Worm (Caenorhabditis elegans) whole organism, L4 larva: Measurements from ENCODE around the gene rnp-7.

Experiments used
- F10B5.3 ChIP-seq: sonication (generic microtip); optimal IDR thresholded peaks from 2 replicates; lab custom pipeline; 2016; ENCODE audit warnings: mild to moderate bottlenecking, missing genetic modification characterization, missing compliant biosample characterization
- F37D6.2 ChIP-seq: sonication (generic microtip); optimal IDR thresholded peaks from 2 replicates; lab custom pipeline; 2016; ENCODE audit warnings: mild to moderate bottlenecking, missing genetic modification characterization, missing compliant biosample characterization
- F44E2.7 ChIP-seq: fragments of 200-800 bp; sonication (Bioruptor generic); IDR thresholded peaks from 2 replicates; pipeline ENCODE4 v2.1.2; 2022; ENCODE audit warnings: missing genetic modification characterization, missing compliant biosample characterization
- F49E8.2 ChIP-seq: sonication (generic microtip); optimal IDR thresholded peaks from 2 replicates; lab custom pipeline; 2016; ENCODE audit warnings: missing compliant biosample characterization, mild to moderate bottlenecking, missing genetic modification characterization, borderline replicate concordance
- R02D3.7 ChIP-seq: fragments of 150-350 bp; sonication (generic microtip); optimal IDR thresholded peaks from 3 replicates; lab custom pipeline; 2014; ENCODE audit warnings: missing biosample characterization, missing genetic modification characterization
- Y48G9A.11 ChIP-seq: fragments of 200-800 bp; sonication (Bioruptor generic); IDR thresholded peaks from 2 replicates; pipeline ENCODE4 v1.3.6; 2022; ENCODE audit warnings: missing genetic modification reagents, missing genetic modification characterization, missing compliant biosample characterization
- Y5F2A.4 ChIP-seq: fragments of 200-800 bp; sonication (Bioruptor generic); optimal IDR thresholded peaks from 2 replicates; lab custom pipeline; 2018; ENCODE audit warnings: mild to moderate bottlenecking, missing genetic modification characterization, missing compliant biosample characterization
- ZK337.2 ChIP-seq: fragments of 200-800 bp; sonication (Bioruptor generic); IDR thresholded peaks from 2 replicates; pipeline ENCODE4 v1.3.6; 2022; ENCODE audit warnings: missing genetic modification reagents, missing genetic modification characterization, missing compliant biosample characterization
- aha-1 ChIP-seq: fragments of 150-350 bp; peaks from one replicate; lab custom pipeline; 2014; ENCODE audit warnings: missing biosample characterization, missing genetic modification characterization
- ama-1 ChIP-seq: fragments of 150-350 bp; optimal IDR thresholded peaks from 2 replicates; lab custom pipeline; 2014; ENCODE audit warnings: inconsistent platforms, mixed read lengths
- arid-1 ChIP-seq: fragments of 200-800 bp; sonication (Bioruptor generic); conservative IDR thresholded peaks from 2 replicates; pipeline ENCODE4 v1.3.6; 2022; ENCODE audit warnings: missing genetic modification reagents, missing genetic modification characterization, missing compliant biosample characterization
- ceh-28 ChIP-seq: fragments of 150-350 bp; optimal IDR thresholded peaks from 2 replicates; lab custom pipeline; 2014; ENCODE audit warnings: missing biosample characterization, missing genetic modification reagents, missing genetic modification characterization
- ceh-32 ChIP-seq: sonication (generic microtip); optimal IDR thresholded peaks from 2 replicates; lab custom pipeline; 2016; ENCODE audit warnings: mild to moderate bottlenecking, missing genetic modification characterization, missing compliant biosample characterization; ENCODE audit not compliant: poor library complexity
- ceh-44 ChIP-seq: fragments of 200-800 bp; sonication (Bioruptor generic); IDR thresholded peaks from 2 replicates; pipeline ENCODE4 v1.3.6; 2022; ENCODE audit warnings: missing genetic modification reagents, missing genetic modification characterization, missing compliant biosample characterization
- dmd-8 ChIP-seq: fragments of 200-800 bp; sonication (Bioruptor generic); IDR thresholded peaks from 2 replicates; pipeline ENCODE4 v1.3.6; 2022; ENCODE audit warnings: missing genetic modification characterization, missing compliant biosample characterization
- dve-1 ChIP-seq: sonication (generic microtip); optimal IDR thresholded peaks from 2 replicates; lab custom pipeline; 2017; ENCODE audit warnings: antibody characterized with exemption, mild to moderate bottlenecking, missing genetic modification characterization, missing compliant biosample characterization; ENCODE audit not compliant: insufficient read depth
- fos-1 ChIP-seq: fragments of 150-350 bp; optimal IDR thresholded peaks from 2 replicates; lab custom pipeline; 2014; ENCODE audit warnings: missing biosample characterization, missing genetic modification characterization
- hif-1 ChIP-seq, 2 experiments: sonication (generic microtip); optimal IDR thresholded peaks; 2 replicates each; lab custom pipeline; 2016 to 2017; ENCODE audit warnings: missing compliant biosample characterization in 2 of 2, missing genetic modification characterization in 2 of 2, missing genetic modification reagents in 2 of 2, missing genotype in 2 of 2, mild to moderate bottlenecking in 1 of 2
- hlh-11 ChIP-seq: fragments of 200-800 bp; sonication (Bioruptor generic); optimal IDR thresholded peaks from 2 replicates; lab custom pipeline; 2018; ENCODE audit warnings: mild to moderate bottlenecking, missing genetic modification characterization, missing compliant biosample characterization
- lin-13 ChIP-seq: fragments of 150-350 bp; optimal IDR thresholded peaks from 2 replicates; lab custom pipeline; 2014; ENCODE audit warnings: missing biosample characterization, missing genetic modification reagents, missing genetic modification characterization
- lin-15B ChIP-seq: fragments of 150-350 bp; sonication (generic microtip); optimal IDR thresholded peaks from 3 replicates; lab custom pipeline; 2014; ENCODE audit warnings: missing biosample characterization, missing genetic modification characterization
- lin-29 ChIP-seq: fragments of 200-800 bp; sonication (Bioruptor generic); IDR thresholded peaks from 2 replicates; pipeline ENCODE4 v1.3.6; 2022; ENCODE audit warnings: missing genetic modification reagents, missing genetic modification characterization, missing compliant biosample characterization
- lin-38 ChIP-seq: fragments of 200-800 bp; sonication (Bioruptor generic); IDR thresholded peaks from 2 replicates; pipeline ENCODE4 v1.3.6; 2022; ENCODE audit warnings: missing genetic modification reagents, missing genetic modification characterization, missing compliant biosample characterization
- lin-39 ChIP-seq: fragments of 150-350 bp; optimal IDR thresholded peaks from 2 replicates; lab custom pipeline; 2014; ENCODE audit warnings: missing biosample characterization, missing genetic modification reagents, missing genetic modification characterization
- madf-9 ChIP-seq: fragments of 200-800 bp; sonication (Bioruptor generic); conservative IDR thresholded peaks from 2 replicates; pipeline ENCODE4 v1.3.6; 2022; ENCODE audit warnings: missing genetic modification reagents, missing genetic modification characterization, missing compliant biosample characterization
- mes-2 ChIP-seq: sonication (generic microtip); optimal IDR thresholded peaks from 2 replicates; lab custom pipeline; 2016; ENCODE audit warnings: missing genotype, mild to moderate bottlenecking, missing genetic modification characterization, missing compliant biosample characterization; ENCODE audit not compliant: poor library complexity, severe bottlenecking
- mxl-2 ChIP-seq: fragments of 200-800 bp; sonication (Bioruptor generic); conservative IDR thresholded peaks from 2 replicates; pipeline ENCODE4 v1.3.6; 2022; ENCODE audit warnings: missing genetic modification reagents, missing genetic modification characterization, missing compliant biosample characterization
- nhr-111 ChIP-seq: fragments of 200-800 bp; sonication (Bioruptor generic); optimal IDR thresholded peaks from 2 replicates; lab custom pipeline; 2018; ENCODE audit warnings: mild to moderate bottlenecking, missing genetic modification characterization, missing compliant biosample characterization
- nhr-25 ChIP-seq: sonication (generic microtip); optimal IDR thresholded peaks from 2 replicates; lab custom pipeline; 2017; ENCODE audit warnings: missing genetic modification characterization, mild to moderate bottlenecking, missing compliant biosample characterization, antibody characterized with exemption, moderate library complexity, borderline replicate concordance; ENCODE audit not compliant: insufficient read depth
- nhr-41 ChIP-seq: fragments of 200-800 bp; sonication (Bioruptor generic); IDR thresholded peaks from 2 replicates; pipeline ENCODE4 v1.3.6; 2022; ENCODE audit warnings: missing genetic modification reagents, missing genetic modification characterization, missing compliant biosample characterization
- nhr-6 ChIP-seq: fragments of 150-350 bp; optimal IDR thresholded peaks from 2 replicates; lab custom pipeline; 2014; ENCODE audit warnings: missing biosample characterization, missing genetic modification characterization
- nhr-76 ChIP-seq: fragments of 150-350 bp; optimal IDR thresholded peaks from 2 replicates; lab custom pipeline; 2014; ENCODE audit warnings: missing biosample characterization, missing genetic modification characterization
- nhr-77 ChIP-seq: fragments of 150-350 bp; optimal IDR thresholded peaks from 2 replicates; lab custom pipeline; 2014; ENCODE audit warnings: missing biosample characterization, missing genetic modification characterization
- pqm-1 ChIP-seq: sonication (generic microtip); optimal IDR thresholded peaks from 2 replicates; lab custom pipeline; 2017; ENCODE audit warnings: missing biosample characterization, missing genetic modification characterization
- saeg-2 ChIP-seq: fragments of 200-800 bp; sonication (Bioruptor generic); IDR thresholded peaks from 2 replicates; pipeline ENCODE4 v1.3.6; 2022; ENCODE audit warnings: missing genetic modification reagents, missing genetic modification characterization, missing compliant biosample characterization
- snpc-1.2 ChIP-seq: fragments of 200-800 bp; sonication (Bioruptor generic); IDR thresholded peaks from 2 replicates; pipeline ENCODE4 v1.3.6; 2022; ENCODE audit warnings: missing genetic modification reagents, missing genetic modification characterization, missing compliant biosample characterization
- spr-1 ChIP-seq: sonication (generic microtip); optimal IDR thresholded peaks from 2 replicates; lab custom pipeline; 2016; ENCODE audit warnings: mild to moderate bottlenecking, missing genetic modification characterization, missing compliant biosample characterization
- unc-130 ChIP-seq: sonication (generic microtip); optimal IDR thresholded peaks from 2 replicates; lab custom pipeline; 2016; ENCODE audit warnings: missing genetic modification reagents, missing genetic modification characterization, missing compliant biosample characterization
- unc-62 ChIP-seq, 3 experiments: fragments of 150-350 bp in 1 of 3; sonication (generic microtip); optimal IDR thresholded peaks in 2 of 3; peaks in 1 of 3; 1 replicate in 1 of 3; 2 replicates in 2 of 3; lab custom pipeline; 2014 to 2017; ENCODE audit warnings: missing biosample characterization in 3 of 3, missing genetic modification characterization in 3 of 3, missing genetic modification reagents in 3 of 3, missing genotype in 1 of 3
- ztf-11 ChIP-seq: fragments of 150-350 bp; optimal IDR thresholded peaks from 2 replicates; lab custom pipeline; 2014; ENCODE audit warnings: missing biosample characterization, missing genetic modification characterization
- ztf-7 ChIP-seq: fragments of 150-350 bp; optimal IDR thresholded peaks from 2 replicates; lab custom pipeline; 2014; ENCODE audit warnings: missing biosample characterization, missing genetic modification characterization

Gene rnp-7

DNA sequence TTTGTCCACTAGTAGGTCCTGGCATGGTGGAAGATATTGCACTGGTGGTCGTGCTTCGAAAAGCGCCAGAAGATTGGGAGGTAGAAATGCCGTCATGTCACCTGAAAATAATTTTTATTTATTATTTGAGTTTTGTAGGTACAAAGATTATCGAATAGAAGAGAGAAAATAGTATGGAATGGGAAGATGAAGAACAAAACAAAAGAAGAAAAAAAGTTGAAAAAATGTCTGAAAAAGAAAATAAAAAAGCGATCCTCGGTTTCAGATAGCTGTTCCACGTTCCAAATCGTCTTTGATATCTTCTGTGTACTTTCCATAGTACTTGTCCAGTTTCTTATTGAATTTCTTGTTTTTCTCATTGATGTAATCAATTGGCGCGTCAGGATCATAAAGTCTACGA lies at the start of gene rnp-7:
Gene rnp-7, minus strand, starts transcription at position 101 of the 400 bp plus-strand sequence.
- TF ChIP-seq lin-39 (tag; lab: Kevin White, UChicago), result no peak

- peak; percentile 35 for TF ChIP-seq mes-2 (tag; lab: Kevin White, UChicago)
- TF ChIP-seq aha-1 (tag; lab: Kevin White, UChicago), result peak; percentile 90
- TF ChIP-seq mxl-2 (GFP tag; lab: Robert Waterston, UW), result no peak
- TF ChIP-seq unc-62 (GFP tag; optimal IDR thresholded peaks at IDR 0.05 in 1 of 2; lab: Kevin White, UChicago), result peak in 1 of 2 experiments; percentile 76
- TF ChIP-seq unc-62 (tag; optimal IDR thresholded peaks at IDR 0.05; lab: Kevin White, UChicago), result no peak
Measured at ce11 chrIII:7210486-7210885, 49.5 kb upstream of the rnp-7 start.

DNA sequence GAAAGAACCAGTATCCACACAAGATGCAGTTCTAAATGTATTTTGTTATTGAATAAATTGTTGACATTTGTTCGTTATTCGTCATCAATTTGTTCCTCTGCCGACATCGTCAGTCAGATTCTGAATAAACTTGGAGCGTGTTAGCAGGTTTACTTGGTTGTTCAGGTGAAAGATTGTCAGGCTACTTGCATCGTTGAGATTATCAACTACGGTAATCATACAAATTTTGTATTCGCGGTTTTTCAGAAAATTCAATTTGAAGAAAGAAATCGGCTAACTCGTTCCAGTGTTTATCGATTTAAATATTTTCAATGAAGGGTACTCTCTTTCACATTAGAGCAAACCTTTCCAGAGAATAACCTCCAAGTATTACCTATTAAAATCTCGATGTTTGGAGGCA lies 48.8 kb upstream of the rnp-7 start, which contains the start of gene R151.2:
Gene R151.2, plus strand, starts transcription at position 247 of the 400 bp plus-strand sequence.
- TF ChIP-seq dve-1, result no peak
- TF ChIP-seq unc-130 (GFP tag; lab: Kevin White, UChicago), result no peak
- TF ChIP-seq F10B5.3 (tag; lab: Kevin White, UChicago), result no peak
- no peak for TF ChIP-seq saeg-2
- no peak for TF ChIP-seq ZK337.2 (GFP tag; lab: Robert Waterston, UW)
- no peak for TF ChIP-seq nhr-41
- no peak for TF ChIP-seq hif-1 (tag; optimal IDR thresholded peaks at IDR 0.05; lab: Kevin White, UChicago)
- TF ChIP-seq nhr-77, result no peak
- no peak for TF ChIP-seq dmd-8 (GFP tag; lab: Robert Waterston, UW)
- TF ChIP-seq mes-2 (tag; lab: Kevin White, UChicago), result peak; percentile 14
- no peak for TF ChIP-seq ceh-28 (tag; lab: Kevin White, UChicago)
- TF ChIP-seq Y48G9A.11 (GFP tag; lab: Robert Waterston, UW), result peak; percentile 38; the same call in 1 of the 2 replicates
- peak; percentile 62 for TF ChIP-seq F49E8.2 (tag; lab: Kevin White, UChicago)
- TF ChIP-seq nhr-6 (tag; lab: Kevin White, UChicago), result no peak
- TF ChIP-seq hlh-11, result no peak
- TF ChIP-seq spr-1 (tag; lab: Kevin White, UChicago), result no peak
- no peak for TF ChIP-seq Y5F2A.4 (GFP tag; lab: Kevin White, UChicago)
- TF ChIP-seq lin-38 (GFP tag; lab: Robert Waterston, UW), result peak; percentile 29
- TF ChIP-seq ztf-7 (tag; lab: Kevin White, UChicago), result no peak
- TF ChIP-seq pqm-1 (tag; lab: Kevin White, UChicago), result no peak
- TF ChIP-seq ztf-11, result no peak
- no peak for TF ChIP-seq nhr-76 (tag; lab: Kevin White, UChicago)
- TF ChIP-seq snpc-1.2 (GFP tag; lab: Robert Waterston, UW), result no peak
- TF ChIP-seq lin-15B (tag; lab: Kevin White, UChicago), result no peak
- no peak for TF ChIP-seq ceh-32
- no peak for TF ChIP-seq madf-9
- TF ChIP-seq nhr-111, result no peak
- no peak for TF ChIP-seq lin-13 (GFP tag; lab: Kevin White, UChicago)
- TF ChIP-seq lin-29 (GFP tag; lab: Robert Waterston, UW), result no peak
- no peak for TF ChIP-seq fos-1 (tag; lab: Kevin White, UChicago)
- TF ChIP-seq arid-1 (GFP tag; lab: Robert Waterston, UW), result no peak
- no peak for TF ChIP-seq nhr-25 (tag; lab: Kevin White, UChicago)
- no peak for TF ChIP-seq R02D3.7
- TF ChIP-seq unc-62 (GFP tag; optimal IDR thresholded peaks at IDR 0.05 in 1 of 2; lab: Kevin White, UChicago), result no peak
- no peak for TF ChIP-seq unc-62 (tag; optimal IDR thresholded peaks at IDR 0.05; lab: Kevin White, UChicago)
- TF ChIP-seq mxl-2 (GFP tag; lab: Robert Waterston, UW), result no peak
- TF ChIP-seq F44E2.7 (GFP tag; lab: Robert Waterston, UW), result 0 out of 2 replicates have a peak, but pooled peaks have one; percentile 9
- TF ChIP-seq ama-1, result peak; percentile 65
- TF ChIP-seq aha-1 (tag; lab: Kevin White, UChicago), result no peak
- no peak for TF ChIP-seq ceh-44
- TF ChIP-seq F37D6.2 (tag; lab: Kevin White, UChicago), result no peak
